Fruit fly (Drosophila melanogaster) whole organism, adult: Measurements from ENCODE around the gene Ziz.
A peak's percentile ranks its signal among the peaks of the same experiment; 100 is the strongest.

ENCODE experiments used
- CG11617 ChIP-seq: fragments of 200-800 bp; sonication (Bioruptor generic); optimal IDR thresholded peaks from 2 replicates; lab custom pipeline; 2017; ENCODE audit warnings: mild to moderate bottlenecking, missing biosample characterization, missing genetic modification reagents, missing genetic modification characterization
- CG12768 ChIP-seq: fragments of 200-800 bp; sonication (Bioruptor generic); optimal IDR thresholded peaks from 2 replicates; lab custom pipeline; 2017; ENCODE audit warnings: missing biosample characterization, missing genetic modification characterization, mild to moderate bottlenecking, moderate library complexity, missing genetic modification reagents
- CG14711 ChIP-seq: fragments of 200-800 bp; sonication (Bioruptor generic); optimal IDR thresholded peaks from 2 replicates; lab custom pipeline; 2018; ENCODE audit warnings: missing biosample characterization, mild to moderate bottlenecking, missing genetic modification characterization, moderate library complexity
- CG1620 ChIP-seq: fragments of 200-800 bp; sonication (Bioruptor generic); optimal IDR thresholded peaks from 2 replicates; lab custom pipeline; 2016; ENCODE audit warnings: missing biosample characterization, missing genetic modification characterization
- CG33017 ChIP-seq: fragments of 200-800 bp; sonication (Bioruptor generic); optimal IDR thresholded peaks from 2 replicates; lab custom pipeline; 2018; ENCODE audit warnings: missing biosample characterization, mild to moderate bottlenecking, missing genetic modification characterization, moderate library complexity
- CG5204 ChIP-seq: fragments of 200-800 bp; sonication (Bioruptor generic); optimal IDR thresholded peaks from 2 replicates; lab custom pipeline; 2016; ENCODE audit warnings: missing biosample characterization, missing genetic modification characterization
- CG7045 ChIP-seq: fragments of 200-800 bp; sonication (Bioruptor generic); optimal IDR thresholded peaks from 2 replicates; lab custom pipeline; 2017; ENCODE audit warnings: missing biosample characterization, mild to moderate bottlenecking, missing genetic modification characterization
- CG7101 ChIP-seq: fragments of 200-800 bp; sonication (Bioruptor generic); optimal IDR thresholded peaks from 2 replicates; lab custom pipeline; 2018; ENCODE audit warnings: missing biosample characterization, mild to moderate bottlenecking, missing genetic modification characterization, moderate library complexity
- Clk ChIP-seq: fragments of 200-800 bp; sonication (Bioruptor generic); optimal IDR thresholded peaks from 2 replicates; lab custom pipeline; 2017; ENCODE audit warnings: missing biosample characterization, missing genetic modification characterization
- Crg-1 ChIP-seq: fragments of 200-800 bp; sonication (Bioruptor generic); optimal IDR thresholded peaks from 2 replicates; lab custom pipeline; 2016; ENCODE audit warnings: missing biosample characterization, missing genetic modification characterization
- Hr96 ChIP-seq: fragments of 200-800 bp; sonication (Bioruptor generic); optimal IDR thresholded peaks from 2 replicates; lab custom pipeline; 2016; ENCODE audit warnings: missing biosample characterization, missing genetic modification characterization
- Mnt ChIP-seq: fragments of 200-800 bp; sonication (Bioruptor generic); optimal IDR thresholded peaks from 2 replicates; lab custom pipeline; 2016; ENCODE audit warnings: missing biosample characterization, mild to moderate bottlenecking, missing genetic modification characterization
- bab1 ChIP-seq: fragments of 200-800 bp; sonication (Bioruptor generic); optimal IDR thresholded peaks from 3 replicates; lab custom pipeline; 2019; ENCODE audit warnings: missing biosample characterization, mild to moderate bottlenecking, missing genetic modification characterization, moderate library complexity
- cic ChIP-seq: fragments of 200-800 bp; sonication (Bioruptor generic); optimal IDR thresholded peaks from 2 replicates; lab custom pipeline; 2017; ENCODE audit warnings: missing biosample characterization, mild to moderate bottlenecking, missing genetic modification characterization, moderate library complexity
- cnc ChIP-seq, 2 experiments: fragments of >200 bp; optimal IDR thresholded peaks; 2 replicates each; lab custom pipeline; 2017
- kay ChIP-seq: fragments of 200-800 bp; sonication (Bioruptor generic); peaks from one replicate; lab custom pipeline; 2016; ENCODE audit warnings: missing biosample characterization, missing genetic modification characterization, borderline replicate concordance
- ovo ChIP-seq: fragments of 200-800 bp; sonication (Bioruptor generic); optimal IDR thresholded peaks from 2 replicates; lab custom pipeline; 2016; ENCODE audit warnings: missing biosample characterization, missing genetic modification characterization
- pad ChIP-seq: fragments of 200-800 bp; sonication (Bioruptor generic); optimal IDR thresholded peaks from 3 replicates; lab custom pipeline; 2017; ENCODE audit warnings: missing biosample characterization, missing genetic modification characterization, mild to moderate bottlenecking, moderate library complexity, missing genetic modification reagents
- tj ChIP-seq: fragments of 200-800 bp; sonication (Bioruptor generic); optimal IDR thresholded peaks from 3 replicates; lab custom pipeline; 2017; ENCODE audit warnings: missing biosample characterization, mild to moderate bottlenecking, missing genetic modification characterization, moderate library complexity
- toe ChIP-seq: fragments of 200-800 bp; sonication (Bioruptor generic); optimal IDR thresholded peaks from 2 replicates; lab custom pipeline; 2016; ENCODE audit warnings: missing biosample characterization, missing genetic modification characterization

Gene Ziz

dm6 chr2L:7447820-7448219, 48.3 kb downstream of the Ziz start:
- no peak for TF ChIP-seq Hr96 (GFP tag; lab: Kevin White, UChicago)
- no peak for TF ChIP-seq CG1620 (GFP tag; lab: Kevin White, UChicago)
- peak; percentile 56 for TF ChIP-seq kay (GFP tag; lab: Kevin White, UChicago)
- TF ChIP-seq tj = no peak

DNA sequence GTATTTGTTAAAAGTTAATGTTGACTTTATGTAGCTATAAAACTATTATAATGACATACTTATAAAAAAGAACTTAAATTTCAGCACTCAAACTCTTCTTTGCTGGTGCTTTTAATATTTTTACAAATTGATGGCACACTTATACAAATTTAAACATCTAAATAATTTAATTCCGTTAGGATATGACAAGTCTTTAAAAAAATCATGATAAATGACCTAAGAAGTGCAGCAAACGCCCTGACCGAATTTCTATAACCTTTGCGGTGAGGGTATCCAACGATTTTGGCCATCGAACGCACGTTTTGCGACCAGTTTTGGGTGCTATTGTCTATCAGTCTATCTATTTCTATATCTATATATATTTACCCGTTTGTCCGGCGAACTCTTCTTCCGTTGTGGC, 53.2 kb downstream of the Ziz start:
- TF ChIP-seq CG12768 (GFP tag; lab: Kevin White, UChicago) (no peak), CG7101 (tag; lab: Kevin White, UChicago) (no peak), CG7045 (no peak), cic (GFP tag; lab: Kevin White, UChicago) (no peak), ovo (GFP tag; lab: Kevin White, UChicago) (no peak), CG14711 (no peak)

DNA sequence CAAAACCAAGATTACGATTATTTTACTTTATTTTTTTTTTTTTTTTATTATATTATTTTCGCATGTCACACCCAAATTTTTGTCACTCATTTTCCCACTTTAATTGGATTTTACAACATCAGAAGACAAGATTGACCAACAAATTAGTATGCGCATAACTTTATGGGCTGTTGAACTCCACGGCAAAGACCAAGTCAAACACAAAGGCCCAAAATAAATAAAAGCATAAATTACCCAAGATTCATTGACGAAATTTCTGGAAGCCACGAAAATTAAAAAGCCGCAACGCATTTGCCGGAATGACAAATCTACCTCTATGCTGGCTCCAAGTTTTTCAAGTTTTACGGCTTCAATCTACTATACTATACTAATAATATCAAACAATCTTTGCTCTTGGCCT, 54.0 kb downstream of the Ziz start:
- TF ChIP-seq ovo (GFP tag; lab: Kevin White, UChicago) (no peak), Hr96 (GFP tag; lab: Kevin White, UChicago) (no peak), CG14711 (no peak)

DNA sequence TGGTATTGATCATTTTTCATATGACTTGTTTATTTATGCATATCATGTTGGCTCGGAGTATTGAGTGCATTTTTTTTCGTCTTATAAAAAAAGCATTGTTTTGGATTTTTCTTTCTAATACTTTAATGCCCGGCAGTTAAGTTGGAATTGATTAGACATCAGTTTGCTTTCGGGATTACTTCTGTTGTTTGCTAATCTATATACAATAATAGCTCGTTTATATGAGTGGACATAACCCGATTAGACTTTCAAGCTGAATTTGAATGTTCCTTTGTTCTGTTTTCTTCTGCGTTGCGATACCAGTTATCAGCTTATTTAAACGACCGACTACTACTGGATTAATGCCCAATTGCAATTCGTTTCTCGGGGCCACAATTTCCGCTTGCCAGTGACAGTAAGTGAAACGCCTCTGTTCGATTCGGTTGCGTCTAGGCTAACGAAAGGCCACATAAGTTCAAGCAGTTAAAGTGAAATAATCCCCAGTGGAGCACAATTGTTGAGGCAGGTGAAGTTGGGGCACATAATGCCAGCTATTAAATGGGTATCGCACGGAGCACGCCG, 55.6 kb downstream of the Ziz start:
- TF ChIP-seq cnc (optimal IDR thresholded peaks at IDR 0.05; lab: Kevin White, UChicago) = peak in 1 of 2 experiments; percentile 13
- TF ChIP-seq CG12768 (GFP tag; lab: Kevin White, UChicago) = peak; percentile 5
- TF ChIP-seq CG5204 = no peak
- TF ChIP-seq ovo (GFP tag; lab: Kevin White, UChicago) = no peak
- TF ChIP-seq CG7101 (tag; lab: Kevin White, UChicago) = no peak
- peak; percentile 69 for TF ChIP-seq kay (GFP tag; lab: Kevin White, UChicago)
- no peak for TF ChIP-seq Hr96 (GFP tag; lab: Kevin White, UChicago)
- TF ChIP-seq CG1620 (GFP tag; lab: Kevin White, UChicago) = no peak
- peak; percentile 25 for TF ChIP-seq cic (GFP tag; lab: Kevin White, UChicago)

DNA sequence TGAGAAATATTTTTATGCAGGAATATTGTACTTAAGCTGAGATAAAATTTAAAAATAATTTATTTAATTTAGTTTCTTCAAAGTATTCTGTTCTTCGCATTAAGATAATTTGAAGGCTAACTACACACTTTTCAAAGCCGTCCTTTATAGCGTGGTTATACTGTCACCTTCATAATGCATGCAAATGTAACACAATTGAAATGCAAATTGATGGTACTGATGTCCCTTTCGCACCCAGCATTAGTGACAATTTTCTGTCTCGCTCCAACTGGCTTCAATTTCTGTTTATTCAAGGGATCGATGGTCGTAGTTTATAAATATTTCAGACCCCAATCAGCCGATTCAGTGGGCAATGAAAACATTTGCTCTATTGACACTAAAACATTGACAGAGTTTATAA, 57.6 kb downstream of the Ziz start:
- no peak for TF ChIP-seq pad (GFP tag; lab: Kevin White, UChicago)
- peak; percentile 36 for TF ChIP-seq CG33017 (tag; lab: Kevin White, UChicago)
- TF ChIP-seq tj = peak; percentile 19
- peak; percentile 9 for TF ChIP-seq bab1 (GFP tag; lab: Kevin White, UChicago)
- TF ChIP-seq CG7101 (tag; lab: Kevin White, UChicago) = peak; percentile 2

DNA sequence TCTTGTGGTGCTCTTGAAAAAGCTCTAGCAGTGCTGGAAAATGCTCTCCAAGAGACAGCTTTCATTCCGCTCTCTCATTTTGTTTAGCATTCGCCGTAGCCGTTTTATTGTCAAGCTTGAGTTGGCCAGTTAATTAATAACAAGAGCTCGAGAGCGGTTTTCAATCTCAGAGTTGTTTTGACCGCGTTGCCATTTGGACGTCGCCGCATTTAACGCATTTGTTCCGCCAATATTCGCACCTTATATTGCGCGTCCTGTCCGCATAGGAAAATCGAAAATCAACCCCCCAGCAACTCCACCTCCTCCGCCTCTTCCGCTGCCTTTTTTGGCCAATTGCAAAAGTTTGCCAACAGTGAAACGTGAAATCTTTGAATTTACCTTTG, 58.8 kb downstream of the Ziz start, which contains the start of gene CG5973:
Gene CG5973, plus strand, starts transcription at position 168 of the 383 bp plus-strand sequence.
- TF ChIP-seq CG7101 (tag; lab: Kevin White, UChicago) = no peak
- no peak for TF ChIP-seq CG14711
- no peak for TF ChIP-seq bab1 (GFP tag; lab: Kevin White, UChicago)
- TF ChIP-seq Mnt (GFP tag; lab: Kevin White, UChicago) = no peak
- TF ChIP-seq Crg-1 (GFP tag; lab: Kevin White, UChicago) = no peak
- no peak for TF ChIP-seq cnc (optimal IDR thresholded peaks at IDR 0.05; lab: Kevin White, UChicago)
- no peak for TF ChIP-seq Hr96 (GFP tag; lab: Kevin White, UChicago)
- no peak for TF ChIP-seq CG7045
- TF ChIP-seq pad (GFP tag; lab: Kevin White, UChicago) = no peak
- no peak for TF ChIP-seq tj
- no peak for TF ChIP-seq CG1620 (GFP tag; lab: Kevin White, UChicago)

- TF ChIP-seq pad (GFP tag; lab: Kevin White, UChicago) (peak; percentile 72), CG11617 (peak; percentile 57), kay (GFP tag; lab: Kevin White, UChicago) (peak; percentile 93), cnc (optimal IDR thresholded peaks at IDR 0.05; lab: Kevin White, UChicago) (no peak), bab1 (GFP tag; lab: Kevin White, UChicago) (peak; percentile 27), Crg-1 (GFP tag; lab: Kevin White, UChicago) (peak; percentile 96), cic (GFP tag; lab: Kevin White, UChicago) (peak; percentile 93), CG5204 (peak; percentile 62), ovo (GFP tag; lab: Kevin White, UChicago) (peak; percentile 89), CG14711 (peak; percentile 57), CG12768 (GFP tag; lab: Kevin White, UChicago) (peak; percentile 72), Clk (GFP tag; lab: Kevin White, UChicago) (peak; percentile 55), CG7045 (peak; percentile 76), toe (GFP tag; lab: Kevin White, UChicago) (peak; percentile 81), CG7101 (tag; lab: Kevin White, UChicago) (peak; percentile 79), Hr96 (GFP tag; lab: Kevin White, UChicago) (peak; percentile 75), Mnt (GFP tag; lab: Kevin White, UChicago) (peak; percentile 66), CG33017 (tag; lab: Kevin White, UChicago) (peak; percentile 65), tj (peak; percentile 85), CG1620 (GFP tag; lab: Kevin White, UChicago) (peak; percentile 94)
These were observed 59.4 kb downstream of the Ziz start for dm6 chr2L:7436492-7437324.
